Fruit fly (Drosophila melanogaster) whole organism, embryonic: ENCODE data around the gene CG5096.

Experiments
- Abd-B ChIP-seq: fragments of 200-800 bp; sonication (Bioruptor generic); optimal IDR thresholded peaks from 2 replicates; lab custom pipeline; 2018; ENCODE audit warnings: missing biosample characterization, mild to moderate bottlenecking, missing genetic modification characterization, moderate library complexity
- Atf6 ChIP-seq: fragments of 200-800 bp; sonication (Bioruptor generic); IDR thresholded peaks from 2 replicates; pipeline ENCODE4 v1.3.6; 2022; ENCODE audit warnings: missing biosample characterization, missing genetic modification characterization
- BEAF-32 ChIP-seq: fragments of 200-800 bp; sonication (Bioruptor generic); optimal IDR thresholded peaks from 3 replicates; lab custom pipeline; 2017; ENCODE audit warnings: missing biosample characterization, missing genetic modification characterization, mild to moderate bottlenecking, moderate library complexity, missing genetic modification reagents
- CG12391 ChIP-seq: fragments of 200-800 bp; sonication (Bioruptor generic); optimal IDR thresholded peaks from 3 replicates; lab custom pipeline; 2018; ENCODE audit warnings: missing biosample characterization, mild to moderate bottlenecking, missing genetic modification characterization, moderate library complexity
- CG12942 ChIP-seq: fragments of 200-800 bp; sonication (Bioruptor generic); optimal IDR thresholded peaks from 3 replicates; lab custom pipeline; 2016; ENCODE audit warnings: missing biosample characterization, missing genetic modification characterization
- CG13296 ChIP-seq: fragments of 200-800 bp; sonication (Bioruptor generic); optimal IDR thresholded peaks from 3 replicates; lab custom pipeline; 2018; ENCODE audit warnings: missing biosample characterization, mild to moderate bottlenecking, missing genetic modification characterization
- CG13624 ChIP-seq: fragments of 200-800 bp; sonication (Bioruptor generic); optimal IDR thresholded peaks from 2 replicates; lab custom pipeline; 2016; ENCODE audit warnings: missing biosample characterization, missing genetic modification characterization
- CG13894 ChIP-seq: fragments of 200-800 bp; sonication (Bioruptor generic); optimal IDR thresholded peaks from 3 replicates; lab custom pipeline; 2018; ENCODE audit warnings: missing biosample characterization, mild to moderate bottlenecking, missing genetic modification characterization, moderate library complexity
- CG1602 ChIP-seq: fragments of 200-800 bp; sonication (Bioruptor generic); optimal IDR thresholded peaks from 3 replicates; lab custom pipeline; 2016; ENCODE audit warnings: missing biosample characterization, missing genetic modification characterization
- CG17186 ChIP-seq: fragments of 200-800 bp; sonication (Bioruptor generic); optimal IDR thresholded peaks from 3 replicates; lab custom pipeline; 2017; ENCODE audit warnings: missing biosample characterization, missing genetic modification reagents, missing genetic modification characterization
- CG1832 ChIP-seq: fragments of 200-800 bp; sonication (Bioruptor generic); optimal IDR thresholded peaks from 2 replicates; lab custom pipeline; 2017; ENCODE audit warnings: missing biosample characterization, mild to moderate bottlenecking, missing genetic modification characterization, inconsistent platforms
- CG3065 ChIP-seq: fragments of 200-800 bp; sonication (Bioruptor generic); optimal IDR thresholded peaks from 2 replicates; lab custom pipeline; 2016; ENCODE audit warnings: missing biosample characterization, missing genetic modification characterization
- CG3163 ChIP-seq: fragments of 200-800 bp; sonication (Bioruptor generic); optimal IDR thresholded peaks from 3 replicates; lab custom pipeline; 2016; ENCODE audit warnings: missing biosample characterization, missing genetic modification characterization
- CG7357 ChIP-seq: fragments of 200-800 bp; sonication (Bioruptor generic); IDR thresholded peaks from 3 replicates; pipeline ENCODE4 v1.3.6; 2022; ENCODE audit warnings: missing biosample characterization, missing genetic modification characterization
- CG8290 ChIP-seq, 3 experiments: fragments of 200-800 bp; sonication (Bioruptor generic); optimal IDR thresholded peaks; 2 replicates each; lab custom pipeline; 2016 to 2019; ENCODE audit warnings: missing biosample characterization in 3 of 3, missing genetic modification characterization in 3 of 3, mild to moderate bottlenecking in 2 of 3, moderate library complexity in 1 of 3
- CG8359 ChIP-seq: fragments of 200-800 bp; sonication (Bioruptor generic); optimal IDR thresholded peaks from 2 replicates; lab custom pipeline; 2017; ENCODE audit warnings: missing biosample characterization, mild to moderate bottlenecking, missing genetic modification characterization, borderline replicate concordance
- CoRest ChIP-seq: fragments of 200-800 bp; sonication (Bioruptor generic); optimal IDR thresholded peaks from 3 replicates; lab custom pipeline; 2018; ENCODE audit warnings: missing biosample characterization, mild to moderate bottlenecking, missing genetic modification characterization, moderate library complexity
- Doc2 ChIP-seq: fragments of 200-800 bp; sonication (Bioruptor generic); IDR thresholded peaks from 2 replicates; pipeline ENCODE4 v1.3.6; 2022; ENCODE audit warnings: missing biosample characterization, missing genetic modification characterization
- E2f1 ChIP-seq: fragments of 200-800 bp; sonication (Bioruptor generic); IDR thresholded peaks from 2 replicates; pipeline ENCODE4 v1.3.6; 2022; ENCODE audit warnings: missing biosample characterization, missing genetic modification characterization
- E2f2 ChIP-seq: fragments of 200-800 bp; sonication (Bioruptor generic); IDR thresholded peaks from 2 replicates; pipeline ENCODE4 v1.3.6; 2022; ENCODE audit warnings: missing biosample characterization, missing genetic modification characterization
- Elba2 ChIP-seq: fragments of 200-800 bp; sonication (Bioruptor generic); optimal IDR thresholded peaks from 3 replicates; lab custom pipeline; 2016; ENCODE audit warnings: missing biosample characterization, missing genetic modification characterization
- HLH3B ChIP-seq: fragments of 200-800 bp; sonication (Bioruptor generic); IDR thresholded peaks from 2 replicates; pipeline ENCODE4 v1.3.6; 2022; ENCODE audit warnings: missing biosample characterization, missing genetic modification characterization
- Hmr ChIP-seq: fragments of 200-800 bp; sonication (Bioruptor generic); optimal IDR thresholded peaks from 3 replicates; lab custom pipeline; 2017; ENCODE audit warnings: mild to moderate bottlenecking, missing biosample characterization, missing genetic modification reagents, missing genetic modification characterization
- Hr51 ChIP-seq, 2 experiments: fragments of 200-800 bp; sonication (Bioruptor generic); optimal IDR thresholded peaks; 2 replicates in 1 of 2; 3 replicates in 1 of 2; lab custom pipeline; 2016 to 2018; ENCODE audit warnings: missing biosample characterization in 2 of 2, missing genetic modification characterization in 2 of 2, mild to moderate bottlenecking in 1 of 2, moderate library complexity in 1 of 2
- NfI ChIP-seq: fragments of 200-800 bp; sonication (Bioruptor generic); optimal IDR thresholded peaks from 3 replicates; lab custom pipeline; 2018; ENCODE audit warnings: missing biosample characterization, mild to moderate bottlenecking, missing genetic modification characterization, moderate library complexity
- Optix ChIP-seq: fragments of 200-800 bp; sonication (Bioruptor generic); IDR thresholded peaks from 3 replicates; pipeline ENCODE4 v1.3.6; 2022; ENCODE audit warnings: missing biosample characterization, missing genetic modification characterization
- Pdp1 ChIP-seq, 2 experiments: fragments of 200-800 bp; sonication (Bioruptor generic); optimal IDR thresholded peaks; 3 replicates each; lab custom pipeline; 2016; ENCODE audit warnings: missing biosample characterization in 2 of 2, missing genetic modification characterization in 2 of 2, mild to moderate bottlenecking in 1 of 2, moderate library complexity in 1 of 2
- TFAM ChIP-seq: fragments of 200-800 bp; sonication (Bioruptor generic); optimal IDR thresholded peaks from 2 replicates; lab custom pipeline; 2017; ENCODE audit warnings: missing biosample characterization, missing genetic modification characterization, inconsistent platforms
- ac ChIP-seq: fragments of 200-800 bp; sonication (Bioruptor generic); optimal IDR thresholded peaks from 3 replicates; lab custom pipeline; 2017; ENCODE audit warnings: missing biosample characterization, mild to moderate bottlenecking, missing genetic modification characterization
- al ChIP-seq: fragments of 200-800 bp; sonication (Bioruptor generic); IDR thresholded peaks from 2 replicates; pipeline ENCODE4 v1.3.6; 2022; ENCODE audit warnings: missing biosample characterization, missing genetic modification characterization
- bbx ChIP-seq: fragments of 200-800 bp; sonication (Bioruptor generic); IDR thresholded peaks from 2 replicates; pipeline ENCODE4 v1.3.6; 2022; ENCODE audit warnings: missing biosample characterization, missing genetic modification characterization; ENCODE audit not compliant: partially characterized antibody
- ems ChIP-seq: fragments of 200-800 bp; sonication (Bioruptor generic); optimal IDR thresholded peaks from 3 replicates; lab custom pipeline; 2016; ENCODE audit warnings: missing biosample characterization, missing genetic modification characterization
- esg ChIP-seq: fragments of 200-800 bp; sonication (Bioruptor generic); conservative IDR thresholded peaks from 2 replicates; pipeline ENCODE4 v1.3.6; 2022; ENCODE audit warnings: missing biosample characterization, missing genetic modification characterization
- fru ChIP-seq: fragments of >200 bp; optimal IDR thresholded peaks from 2 replicates; lab custom pipeline; 2017
- gem ChIP-seq: fragments of 200-800 bp; sonication (Bioruptor generic); optimal IDR thresholded peaks from 2 replicates; lab custom pipeline; 2019; ENCODE audit warnings: missing biosample characterization, mild to moderate bottlenecking, missing genetic modification characterization, moderate library complexity
- jing ChIP-seq: fragments of 200-800 bp; sonication (Bioruptor generic); optimal IDR thresholded peaks from 2 replicates; lab custom pipeline; 2018; ENCODE audit warnings: missing biosample characterization, mild to moderate bottlenecking, missing genetic modification characterization
- lab ChIP-seq: fragments of 200-800 bp; sonication (Bioruptor generic); optimal IDR thresholded peaks from 3 replicates; lab custom pipeline; 2017; ENCODE audit warnings: missing biosample characterization, missing genetic modification characterization, mild to moderate bottlenecking, moderate library complexity, missing genetic modification reagents
- lola ChIP-seq, 3 experiments: fragments of >200 bp in 2 of 3; fragments of 200-800 bp in 1 of 3; sonication (Bioruptor generic) in 1 of 3; optimal IDR thresholded peaks; 2 replicates each; lab custom pipeline; 2017 to 2019; ENCODE audit warnings: missing biosample characterization in 3 of 3, missing genetic modification characterization in 3 of 3, mild to moderate bottlenecking in 1 of 3, moderate library complexity in 1 of 3
- nom ChIP-seq: fragments of 200-800 bp; sonication (Bioruptor generic); optimal IDR thresholded peaks from 2 replicates; lab custom pipeline; 2017; ENCODE audit warnings: missing biosample characterization, missing genetic modification characterization, mild to moderate bottlenecking, moderate library complexity, missing genetic modification reagents
- onecut ChIP-seq: fragments of 200-800 bp; sonication (Bioruptor generic); IDR thresholded peaks from 2 replicates; pipeline ENCODE4 v1.3.6; 2022; ENCODE audit warnings: missing biosample characterization, missing genetic modification characterization
- p53 ChIP-seq: fragments of 200-800 bp; sonication (Bioruptor generic); optimal IDR thresholded peaks from 2 replicates; lab custom pipeline; 2016; ENCODE audit warnings: missing biosample characterization, missing genetic modification characterization
- sd ChIP-seq: fragments of 200-800 bp; sonication (Bioruptor generic); optimal IDR thresholded peaks from 3 replicates; lab custom pipeline; 2018; ENCODE audit warnings: missing biosample characterization, mild to moderate bottlenecking, missing genetic modification characterization, moderate library complexity
- shn ChIP-seq: fragments of 200-800 bp; sonication (Bioruptor generic); optimal IDR thresholded peaks from 3 replicates; lab custom pipeline; 2016; ENCODE audit warnings: missing biosample characterization, missing genetic modification characterization
- sna ChIP-seq: fragments of 200-800 bp; sonication (Bioruptor generic); IDR thresholded peaks from 2 replicates; pipeline ENCODE4 v1.3.6; 2022; ENCODE audit warnings: missing biosample characterization, missing genetic modification characterization; ENCODE audit not compliant: partially characterized antibody
- tio ChIP-seq: fragments of 200-800 bp; sonication (Bioruptor generic); optimal IDR thresholded peaks from 2 replicates; lab custom pipeline; 2017; ENCODE audit warnings: missing biosample characterization, missing genetic modification characterization, inconsistent platforms
- toy ChIP-seq: fragments of 200-800 bp; sonication (Bioruptor generic); IDR thresholded peaks from 2 replicates; pipeline ENCODE4 v1.3.6; 2022; ENCODE audit warnings: missing biosample characterization, missing genetic modification characterization
- vnd ChIP-seq: fragments of 200-800 bp; sonication (Bioruptor generic); IDR thresholded peaks from 3 replicates; pipeline ENCODE4 v1.3.6; 2022; ENCODE audit warnings: missing biosample characterization, missing genetic modification characterization; ENCODE audit not compliant: partially characterized antibody

Gene CG5096

DNA sequence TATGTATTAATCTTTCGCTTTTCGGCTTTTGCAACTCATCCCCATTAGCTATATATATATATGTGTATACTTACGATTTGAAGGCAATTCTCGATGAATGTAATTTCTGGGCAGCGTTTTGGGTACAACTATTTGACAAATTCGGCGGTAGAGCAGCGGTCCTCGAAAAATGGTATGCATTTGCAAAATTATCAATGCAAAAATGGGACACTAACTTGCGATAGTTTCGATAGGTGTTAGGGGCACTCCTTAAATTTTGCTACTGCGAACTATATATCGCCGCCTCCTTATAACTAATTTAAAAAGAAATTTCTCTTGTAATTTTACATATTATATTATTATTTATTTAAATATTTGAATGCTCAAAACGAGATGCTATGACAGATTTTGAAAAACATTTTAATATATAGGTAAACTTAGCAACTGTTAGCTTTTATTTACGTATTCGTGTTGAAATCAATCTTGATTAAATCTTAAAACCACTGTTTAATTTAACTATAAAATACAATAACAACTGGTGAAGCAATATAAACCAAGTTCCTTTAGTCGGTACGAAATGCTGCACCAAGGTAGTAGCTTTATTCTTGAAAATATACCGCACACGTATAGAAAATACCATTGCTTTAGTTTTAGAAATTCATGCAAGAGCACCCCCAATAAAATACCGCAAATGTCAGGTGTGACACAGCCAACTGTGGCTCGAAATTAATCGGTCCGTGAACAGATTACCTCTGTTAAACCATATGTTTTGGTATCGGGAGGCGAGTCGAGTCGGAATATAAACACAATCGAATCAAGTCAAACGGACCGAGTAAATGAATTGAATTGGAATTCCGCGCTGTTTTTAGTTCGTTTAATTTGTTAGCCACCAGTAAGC, 31.4 kb downstream of the CG5096 start, which contains the start of the genes CG5355 and Klp31E (continued):
- no peak for TF ChIP-seq CG1832 (GFP tag; lab: Kevin White, UChicago)
- no peak for TF ChIP-seq onecut
- TF ChIP-seq lola (GFP tag; optimal IDR thresholded peaks at IDR 0.05; lab: Kevin White, UChicago) = peak in 1 of 3 experiments; percentile 82
- no peak; the same call in 1 of the 2 replicates for TF ChIP-seq E2f2 (GFP tag; lab: Robert Waterston, UW)
- no peak for TF ChIP-seq Doc2 (GFP tag; lab: Robert Waterston, UW)
- TF ChIP-seq shn (GFP tag; lab: Kevin White, UChicago) = peak; percentile 20
- no peak for TF ChIP-seq lab (GFP tag; lab: Kevin White, UChicago)
- TF ChIP-seq TFAM (GFP tag; lab: Kevin White, UChicago) = no peak
- no peak for TF ChIP-seq fru (lab: Kevin White, UChicago)
- peak; percentile 89 for TF ChIP-seq CoRest (tag; lab: Kevin White, UChicago)
- TF ChIP-seq CG7357 (GFP tag; lab: Robert Waterston, UW) = peak; percentile 49; the same call in 1 of the 3 replicates
- peak; percentile 75 for TF ChIP-seq sna (GFP tag; lab: Robert Waterston, UW)
- no peak for TF ChIP-seq p53
- TF ChIP-seq HLH3B (GFP tag; lab: Robert Waterston, UW) = no peak
- no peak for TF ChIP-seq CG17186 (GFP tag; lab: Kevin White, UChicago)
- peak; percentile 14 for TF ChIP-seq CG8359 (GFP tag; lab: Kevin White, UChicago)
- TF ChIP-seq CG3163 (GFP tag; lab: Kevin White, UChicago) = peak; percentile 31
- no peak for TF ChIP-seq sd (tag; lab: Kevin White, UChicago)
- TF ChIP-seq tio (GFP tag; lab: Kevin White, UChicago) = no peak
- peak in 1 of 2 experiments; percentile 62 for TF ChIP-seq Pdp1 (GFP tag; optimal IDR thresholded peaks at IDR 0.05; lab: Kevin White, UChicago)
- peak; percentile 67 for TF ChIP-seq BEAF-32
- TF ChIP-seq CG1602 (GFP tag; lab: Kevin White, UChicago) = peak; percentile 68
- TF ChIP-seq Atf6 = peak; percentile 62
- peak; percentile 24 for TF ChIP-seq CG8290 (GFP tag; optimal IDR thresholded peaks at IDR 0.05; lab: Kevin White, UChicago)
- TF ChIP-seq CG8290 (tag; optimal IDR thresholded peaks at IDR 0.05; lab: Kevin White, UChicago) = no peak
- TF ChIP-seq CG12942 = peak; percentile 42
- peak; percentile 9 for TF ChIP-seq nom
- no peak for TF ChIP-seq Elba2 (GFP tag; lab: Kevin White, UChicago)
- peak in 1 of 2 experiments; percentile 40 for TF ChIP-seq Hr51 (GFP tag; optimal IDR thresholded peaks at IDR 0.05; lab: Kevin White, UChicago)
- no peak for TF ChIP-seq toy (GFP tag; lab: Robert Waterston, UW)
- TF ChIP-seq esg = peak; percentile 58
- TF ChIP-seq jing (GFP tag; lab: Kevin White, UChicago) = no peak
- TF ChIP-seq CG13296 (GFP tag; lab: Kevin White, UChicago) = peak; percentile 61
- no peak for TF ChIP-seq CG3065 (GFP tag; lab: Kevin White, UChicago)
- no peak for TF ChIP-seq Optix (GFP tag; lab: Robert Waterston, UW)
- TF ChIP-seq CG13624 = peak; percentile 52
- TF ChIP-seq CG12391 (tag; lab: Kevin White, UChicago) = peak; percentile 84
- no peak for TF ChIP-seq Hmr (GFP tag; lab: Kevin White, UChicago)
- no peak for TF ChIP-seq CG13894 (tag; lab: Kevin White, UChicago)
- peak; percentile 15 for TF ChIP-seq ac (GFP tag; lab: Kevin White, UChicago)
- TF ChIP-seq al (GFP tag; lab: Robert Waterston, UW) = 0 out of 2 replicates have a peak, but pooled peaks have one; percentile 16
- TF ChIP-seq Abd-B (GFP tag; lab: Kevin White, UChicago) = no peak
- peak; percentile 53 for TF ChIP-seq NfI (GFP tag; lab: Kevin White, UChicago)
- peak; percentile 86 for TF ChIP-seq gem
- peak; percentile 46 for TF ChIP-seq ems
- peak; percentile 65 for TF ChIP-seq vnd (GFP tag; lab: Robert Waterston, UW)
- TF ChIP-seq bbx = peak; percentile 76
- TF ChIP-seq E2f1 = no peak
